Fruit fly (Drosophila melanogaster) whole organism, wandering third instar larva: ENCODE results near the gene CG31674.

ENCODE experiments used
- Abd-B ChIP-seq: fragments of >200 bp; optimal IDR thresholded peaks from 2 replicates; lab custom pipeline; 2017; ENCODE audit warnings: missing biosample characterization, missing genetic modification characterization
- CG32264 ChIP-seq: fragments of 200-800 bp; sonication (Bioruptor generic); optimal IDR thresholded peaks from 2 replicates; lab custom pipeline; 2016; ENCODE audit warnings: missing biosample characterization, missing genetic modification characterization
- CrebA ChIP-seq: fragments of 200-800 bp; sonication (Bioruptor generic); optimal IDR thresholded peaks from 2 replicates; lab custom pipeline; 2016; ENCODE audit warnings: missing biosample characterization, mild to moderate bottlenecking, missing genetic modification characterization, borderline replicate concordance
- Dif ChIP-seq: fragments of 200-275, 200-300 bp; sonication (Bioruptor generic); optimal IDR thresholded peaks from 2 replicates; lab custom pipeline; 2018; ENCODE audit warnings: missing biosample characterization, missing genetic modification characterization; ENCODE audit not compliant: partially characterized antibody
- HLH106 ChIP-seq: fragments of 200-800 bp; optimal IDR thresholded peaks from 3 replicates; lab custom pipeline; 2019; ENCODE audit warnings: missing biosample characterization, mild to moderate bottlenecking, missing genetic modification characterization, moderate library complexity
- Hnf4 ChIP-seq: fragments of 200-800 bp; sonication (Bioruptor generic); optimal IDR thresholded peaks from 2 replicates; lab custom pipeline; 2016; ENCODE audit warnings: missing biosample characterization, mild to moderate bottlenecking, missing genetic modification characterization
- Hr78 ChIP-seq: fragments of >200 bp; optimal IDR thresholded peaks from 2 replicates; lab custom pipeline; 2017; ENCODE audit warnings: missing biosample characterization, missing genetic modification characterization
- Mio ChIP-seq: sonication (Bioruptor generic); optimal IDR thresholded peaks from 2 replicates; lab custom pipeline; 2016; ENCODE audit warnings: missing biosample characterization, missing genetic modification characterization
- Myc ChIP-seq: fragments of >200 bp; optimal IDR thresholded peaks from 2 replicates; lab custom pipeline; 2017
- N ChIP-seq: fragments of >200 bp; optimal IDR thresholded peaks from 2 replicates; lab custom pipeline; 2018; ENCODE audit warnings: missing biosample characterization, missing external identifiers, missing genetic modification characterization
- OdsH ChIP-seq: fragments of 200-800 bp; sonication (Bioruptor generic); optimal IDR thresholded peaks from 2 replicates; lab custom pipeline; 2016; ENCODE audit warnings: missing biosample characterization, mild to moderate bottlenecking, missing genetic modification characterization
- Rel ChIP-seq, 2 experiments: fragments of 200-800 bp; sonication (Bioruptor generic) in 1 of 2; optimal IDR thresholded peaks; 2 replicates in 1 of 2; 3 replicates in 1 of 2; lab custom pipeline; 2016 to 2019; ENCODE audit warnings: mild to moderate bottlenecking in 2 of 2, missing biosample characterization in 2 of 2, missing genetic modification characterization in 2 of 2, moderate library complexity in 1 of 2
- Sp1 ChIP-seq: fragments of 200-800 bp; sonication (Bioruptor generic); optimal IDR thresholded peaks from 3 replicates; lab custom pipeline; 2019; ENCODE audit warnings: missing biosample characterization, mild to moderate bottlenecking, missing genetic modification characterization, moderate library complexity
- Vsx2 ChIP-seq: fragments of 200-300, 225-300 bp; sonication (Bioruptor generic); optimal IDR thresholded peaks from 2 replicates; lab custom pipeline; 2018; ENCODE audit warnings: missing biosample characterization, missing genetic modification characterization; ENCODE audit not compliant: partially characterized antibody
- br ChIP-seq: fragments of 200-800 bp; sonication (Bioruptor generic); optimal IDR thresholded peaks from 2 replicates; lab custom pipeline; 2016; ENCODE audit warnings: missing biosample characterization, missing genetic modification characterization
- brk ChIP-seq: fragments of 200-800 bp; sonication (Bioruptor generic); optimal IDR thresholded peaks from 2 replicates; lab custom pipeline; 2016; ENCODE audit warnings: missing biosample characterization, mild to moderate bottlenecking, missing genetic modification characterization
- dmrt93B ChIP-seq: fragments of 200-800 bp; sonication (Bioruptor generic); optimal IDR thresholded peaks from 2 replicates; lab custom pipeline; 2018; ENCODE audit warnings: missing biosample characterization, mild to moderate bottlenecking, missing genetic modification characterization
- dsf ChIP-seq: sonication (Bioruptor generic); optimal IDR thresholded peaks from 2 replicates; lab custom pipeline; 2016; ENCODE audit warnings: missing biosample characterization, missing genetic modification characterization, borderline replicate concordance
- ey ChIP-seq: fragments of 200-800 bp; sonication (Bioruptor generic); optimal IDR thresholded peaks from 2 replicates; lab custom pipeline; 2016; ENCODE audit warnings: missing biosample characterization, missing genetic modification characterization
- foxo ChIP-seq, 2 experiments: fragments of 200-800 bp; sonication (Bioruptor generic); optimal IDR thresholded peaks; 2 replicates in 1 of 2; 3 replicates in 1 of 2; lab custom pipeline; 2016 to 2017; ENCODE audit warnings: missing biosample characterization in 2 of 2, missing genetic modification characterization in 2 of 2
- fru ChIP-seq: fragments of 200-800 bp; sonication (Bioruptor generic); optimal IDR thresholded peaks from 3 replicates; lab custom pipeline; 2016; ENCODE audit warnings: missing biosample characterization, mild to moderate bottlenecking, missing genetic modification characterization
- h ChIP-seq: fragments of 200-800 bp; sonication (Bioruptor generic); optimal IDR thresholded peaks from 3 replicates; lab custom pipeline; 2016; ENCODE audit warnings: missing biosample characterization, mild to moderate bottlenecking, missing genetic modification characterization
- jim ChIP-seq: fragments of 175-275, 200-325 bp; sonication (Bioruptor generic); optimal IDR thresholded peaks from 2 replicates; lab custom pipeline; 2016; ENCODE audit warnings: missing biosample characterization, mild to moderate bottlenecking, missing genetic modification characterization
- lola ChIP-seq: fragments of >200 bp; optimal IDR thresholded peaks from 2 replicates; lab custom pipeline; 2017; ENCODE audit warnings: missing biosample characterization, missing genetic modification characterization
- pan ChIP-seq: fragments of >200 bp; optimal IDR thresholded peaks from 2 replicates; lab custom pipeline; 2017
- psq ChIP-seq: fragments of 200-800 bp; sonication (Bioruptor generic); optimal IDR thresholded peaks from 3 replicates; lab custom pipeline; 2017; ENCODE audit warnings: missing biosample characterization, mild to moderate bottlenecking, missing genetic modification characterization, moderate library complexity
- rgr ChIP-seq: fragments of 200-800 bp; sonication (Bioruptor generic); optimal IDR thresholded peaks from 3 replicates; lab custom pipeline; 2016; ENCODE audit warnings: missing biosample characterization, mild to moderate bottlenecking, missing genetic modification characterization
- sage ChIP-seq: fragments of 200-800 bp; sonication (Bioruptor generic); optimal IDR thresholded peaks from 2 replicates; lab custom pipeline; 2016; ENCODE audit warnings: missing biosample characterization, mild to moderate bottlenecking, missing genetic modification characterization
- sv ChIP-seq: fragments of 200-800 bp; sonication (Bioruptor generic); optimal IDR thresholded peaks from 3 replicates; lab custom pipeline; 2016; ENCODE audit warnings: missing biosample characterization, missing genetic modification characterization
- tai ChIP-seq: sonication (Bioruptor generic); optimal IDR thresholded peaks from 2 replicates; lab custom pipeline; 2016; ENCODE audit warnings: missing biosample characterization, missing genetic modification characterization
- woc ChIP-seq: sonication (Bioruptor generic); optimal IDR thresholded peaks from 2 replicates; lab custom pipeline; 2016; ENCODE audit warnings: missing biosample characterization, mild to moderate bottlenecking, missing genetic modification characterization

The CG31674 gene

DNA sequence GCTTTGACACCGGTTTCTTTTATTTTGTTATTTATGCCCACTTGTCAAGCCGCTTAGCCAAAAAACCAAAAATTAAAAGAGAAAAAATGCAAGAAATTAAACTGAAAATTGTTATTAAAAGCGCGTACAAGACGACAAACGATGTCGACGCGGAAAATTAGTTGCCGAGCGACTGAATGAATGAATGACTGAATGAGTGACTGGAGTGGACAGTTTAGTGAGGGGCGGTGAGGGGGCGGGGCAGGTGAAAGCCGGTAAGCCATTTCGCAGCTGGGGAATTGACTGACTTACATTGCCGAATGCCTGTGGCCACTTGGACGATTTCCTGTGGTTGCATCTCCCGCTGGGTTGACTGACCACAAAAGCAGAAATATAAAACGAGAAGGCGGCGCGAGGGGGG is 24.4 kb upstream of the CG31674 start:
- TF ChIP-seq psq (GFP tag; lab: Kevin White, UChicago) = no peak
- no peak for TF ChIP-seq h
- no peak for TF ChIP-seq fru (GFP tag; lab: Kevin White, UChicago)
- TF ChIP-seq sv (GFP tag; lab: Kevin White, UChicago) = no peak
- no peak for TF ChIP-seq dsf (GFP tag; lab: Kevin White, UChicago)
- no peak for TF ChIP-seq Vsx2 (GFP tag; lab: Kevin White, UChicago)
- TF ChIP-seq Myc (lab: Kevin White, UChicago) = no peak
- TF ChIP-seq Dif (GFP tag; lab: Kevin White, UChicago) = no peak
- no peak for TF ChIP-seq Hnf4 (GFP tag; lab: Kevin White, UChicago)
- TF ChIP-seq lola (GFP tag; lab: Kevin White, UChicago) = no peak
- no peak for TF ChIP-seq Abd-B
- no peak for TF ChIP-seq jim
- no peak for TF ChIP-seq pan (lab: Kevin White, UChicago)
- no peak for TF ChIP-seq ey
- TF ChIP-seq foxo (GFP tag; optimal IDR thresholded peaks at IDR 0.05; lab: Kevin White, UChicago) = no peak
- no peak for TF ChIP-seq N (GFP tag; lab: Kevin White, UChicago)
- no peak for TF ChIP-seq Mio (GFP tag; lab: Kevin White, UChicago)
- TF ChIP-seq, all 38 proteins: peak for 0

DNA sequence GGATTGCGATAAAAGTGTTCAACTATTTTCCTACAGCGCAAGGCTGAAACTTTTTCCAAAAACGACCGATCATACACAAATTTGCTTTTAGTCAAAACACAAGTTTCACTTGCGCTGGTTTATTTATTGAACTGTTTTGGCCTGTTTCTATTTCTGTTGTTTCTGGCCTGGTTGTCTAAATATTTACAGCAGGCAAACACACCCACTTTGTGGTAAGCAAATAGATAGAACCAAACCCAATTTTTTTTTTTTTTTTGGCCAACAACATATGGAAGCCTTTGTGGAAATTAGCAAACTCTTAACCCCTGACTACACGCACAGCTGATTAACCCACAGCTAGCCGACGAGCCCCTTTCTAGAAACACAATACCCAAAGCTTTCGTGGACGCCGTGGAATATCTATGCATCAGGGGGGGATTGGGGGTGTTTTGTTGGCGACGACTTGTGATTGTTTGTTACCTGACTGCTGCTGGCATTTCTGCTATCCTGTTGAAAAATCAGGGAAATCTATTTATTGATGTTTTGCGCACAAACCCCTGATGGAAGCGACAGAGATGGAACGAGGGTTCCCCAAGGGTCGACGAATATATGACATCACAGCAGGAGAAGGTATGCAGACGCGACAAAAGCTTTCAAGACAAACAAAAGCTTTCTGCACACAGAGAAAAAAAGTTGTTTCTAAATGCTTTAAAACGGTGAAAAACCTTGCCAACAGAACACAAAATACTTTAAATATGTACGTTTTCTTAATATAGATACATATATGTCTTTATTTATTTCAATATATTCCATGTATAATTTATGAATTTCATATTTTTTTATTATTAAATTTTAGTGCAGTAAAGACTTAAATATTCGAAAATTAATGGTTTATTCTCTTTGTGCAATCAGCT is 23.2 kb upstream of the CG31674 start:
- TF ChIP-seq brk (GFP tag; lab: Kevin White, UChicago) = no peak
- peak; percentile 29 for TF ChIP-seq psq (GFP tag; lab: Kevin White, UChicago)
- peak; percentile 9 for TF ChIP-seq rgr (GFP tag; lab: Kevin White, UChicago)
- no peak for TF ChIP-seq tai
- TF ChIP-seq OdsH (GFP tag; lab: Kevin White, UChicago) = peak; percentile 32
- TF ChIP-seq br (GFP tag; lab: Kevin White, UChicago) = no peak
- peak; percentile 21 for TF ChIP-seq h
- TF ChIP-seq CrebA (GFP tag; lab: Kevin White, UChicago) = no peak
- peak; percentile 46 for TF ChIP-seq HLH106 (tag; lab: Kevin White, UChicago)
- TF ChIP-seq woc (GFP tag; lab: Kevin White, UChicago) = no peak
- no peak for TF ChIP-seq Rel (GFP tag; optimal IDR thresholded peaks at IDR 0.05; lab: Kevin White, UChicago)
- no peak for TF ChIP-seq Rel (tag; optimal IDR thresholded peaks at IDR 0.05; lab: Kevin White, UChicago)
- TF ChIP-seq foxo (GFP tag; optimal IDR thresholded peaks at IDR 0.05; lab: Kevin White, UChicago) = peak in 1 of 2 experiments; percentile 21
- TF ChIP-seq dmrt93B = no peak
- TF ChIP-seq fru (GFP tag; lab: Kevin White, UChicago) = no peak
- TF ChIP-seq Sp1 (GFP tag; lab: Kevin White, UChicago) = peak; percentile 52

DNA sequence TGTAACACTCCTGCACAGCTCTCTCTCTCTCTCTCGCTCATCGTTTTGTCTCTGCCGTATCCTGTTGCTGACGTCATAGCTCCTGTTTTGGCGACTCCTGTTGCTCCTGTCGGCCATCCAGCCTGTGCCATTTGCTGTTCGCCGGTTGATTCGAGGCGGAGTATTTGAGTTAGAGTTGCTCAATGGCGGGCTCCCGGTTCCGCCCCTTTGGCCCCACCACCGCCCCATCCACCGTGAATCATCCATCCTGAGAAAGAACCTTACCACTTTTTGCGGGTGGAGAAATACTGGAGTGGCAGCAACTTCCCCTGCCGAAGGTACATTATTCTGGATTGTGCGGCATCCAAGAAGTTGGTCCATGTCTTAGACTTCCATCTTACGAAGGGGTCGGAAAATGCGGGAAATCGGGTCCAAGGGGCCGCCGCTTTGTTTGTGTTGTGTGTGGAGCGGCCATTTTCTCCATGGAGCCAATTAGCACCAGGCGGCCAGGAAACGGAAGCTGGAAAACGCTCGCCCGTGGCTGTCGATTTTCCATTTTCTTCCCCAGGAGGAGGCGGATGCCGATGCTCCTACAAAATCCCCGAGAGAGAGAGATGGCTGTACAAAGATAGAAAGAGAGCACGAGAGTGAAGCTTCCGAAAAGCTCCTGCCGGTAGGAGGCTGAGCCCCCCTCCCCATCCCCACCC is 22.4 kb upstream of the CG31674 start:
- TF ChIP-seq Vsx2 (GFP tag; lab: Kevin White, UChicago) (peak; percentile 25), sage (no peak)

DNA sequence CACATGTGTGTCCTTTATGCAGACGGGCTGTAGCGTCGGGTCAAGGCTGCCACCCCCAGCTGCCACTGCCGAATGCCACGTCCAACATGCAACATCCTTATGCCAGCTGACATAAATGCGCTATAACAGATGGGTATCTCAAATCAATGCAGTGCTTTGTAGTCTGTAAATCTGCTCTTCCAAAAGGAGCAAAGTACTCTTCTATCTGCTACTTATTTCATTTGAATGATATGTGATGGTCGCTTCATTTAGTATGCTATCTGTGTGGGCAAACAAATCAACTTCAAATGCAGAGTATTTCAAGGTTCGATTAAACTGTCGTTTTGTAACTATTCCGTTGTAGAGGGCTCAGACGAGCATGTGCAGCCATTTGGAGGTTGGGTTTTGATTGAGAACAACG is 21.8 kb upstream of the CG31674 start:
- TF ChIP-seq woc (GFP tag; lab: Kevin White, UChicago) = no peak
- TF ChIP-seq CG32264 = no peak
- no peak for TF ChIP-seq Hr78
- no peak for TF ChIP-seq Rel (GFP tag; optimal IDR thresholded peaks at IDR 0.05; lab: Kevin White, UChicago)
- TF ChIP-seq Rel (tag; optimal IDR thresholded peaks at IDR 0.05; lab: Kevin White, UChicago) = no peak
- TF ChIP-seq ey = no peak
- no peak for TF ChIP-seq h
